Fruit fly (Drosophila melanogaster): ENCODE data around the gene Atg101.
A peak's percentile ranks its signal among the peaks of the same experiment; 100 is the strongest.

DNA sequence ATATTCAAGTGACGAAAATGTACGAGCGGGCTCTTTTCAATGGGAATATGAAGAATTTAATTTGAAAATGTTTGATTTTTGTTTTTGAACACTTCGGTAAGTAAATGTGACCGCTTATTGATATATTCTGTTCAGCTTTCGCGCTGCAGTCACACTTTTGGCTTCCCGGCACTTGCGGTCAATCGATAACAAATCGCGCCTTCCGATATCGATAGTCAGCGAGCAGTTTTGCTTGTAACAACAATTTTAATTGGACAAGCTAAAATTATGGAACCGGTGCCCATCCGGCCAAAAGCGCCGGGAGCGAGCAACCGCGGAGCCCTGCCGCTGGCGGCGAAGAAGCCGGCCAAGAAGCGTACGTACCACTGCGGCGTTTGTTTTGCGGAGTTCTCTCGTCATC, 38.9 kb downstream of the Atg101 start, which contains the start of gene CG7101:
- TF ChIP-seq Lpt (GFP tag; optimal IDR thresholded peaks at IDR 0.05) (no peak), CG11504 (tag; optimal IDR thresholded peaks at IDR 0.05) (no peak), D19A (tag; optimal IDR thresholded peaks at IDR 0.05) (no peak), vnd (GFP tag; IDR thresholded peaks at IDR 0.05; ENCODE audit: partially characterized antibody) (peak; percentile 57), CG10321 (GFP tag; IDR thresholded peaks at IDR 0.05) (no peak), peb (GFP tag; IDR thresholded peaks at IDR 0.05) (no peak), Nf-YB (GFP tag; optimal IDR thresholded peaks at IDR 0.05) (no peak), CG30431 (GFP tag; optimal IDR thresholded peaks at IDR 0.05) (no peak), zfh1 (GFP tag; IDR thresholded peaks at IDR 0.05) (no peak), eve (GFP tag; optimal IDR thresholded peaks at IDR 0.05) (no peak), sug (tag; optimal IDR thresholded peaks at IDR 0.05) (no peak)
